Worm (Caenorhabditis elegans): Measurements from ENCODE around the gene C16C10.4.

C16C10.4 gene

ce11 chrIII:4186751-4187309 is 15.7 kb downstream of the C16C10.4 start, which contains the start of gene lars-1:
Gene lars-1, minus strand, starts transcription at chrIII:4186801.
- no peak for TF ChIP-seq nhr-19 (GFP tag; conservative IDR thresholded peaks at IDR 0.05)
- TF ChIP-seq lsy-2 (tag; optimal IDR thresholded peaks at IDR 0.05): peak in 1 of 2 experiments; percentile 29
- peak; percentile 15 for TF ChIP-seq lir-3 (tag; optimal IDR thresholded peaks at IDR 0.05; ENCODE audit: poor library complexity)
- peak in 1 of 3 experiments; percentile 10 for TF ChIP-seq dpl-1 (GFP tag; optimal IDR thresholded peaks at IDR 0.05)
- TF ChIP-seq blmp-1 (tag; optimal IDR thresholded peaks at IDR 0.05): peak; percentile 32
- TF ChIP-seq ama-1 (optimal IDR thresholded peaks at IDR 0.05): no peak
- no peak for TF ChIP-seq fkh-10 (GFP tag; optimal IDR thresholded peaks at IDR 0.05)
- TF ChIP-seq rnt-1 (tag; optimal IDR thresholded peaks at IDR 0.05): peak; percentile 15
- no peak for TF ChIP-seq ceh-82 (tag; optimal IDR thresholded peaks at IDR 0.05)
- TF ChIP-seq pag-3 (tag; optimal IDR thresholded peaks at IDR 0.05; ENCODE audit: borderline replicate concordance, insufficient read depth): peak; percentile 94
- TF ChIP-seq efl-3 (GFP tag; optimal IDR thresholded peaks at IDR 0.05): no peak
- no peak for TF ChIP-seq swsn-7 (tag; optimal IDR thresholded peaks at IDR 0.05)
- TF ChIP-seq mab-9 (GFP tag; IDR thresholded peaks at IDR 0.05): no peak
- TF ChIP-seq Y116A8C.19 (tag; optimal IDR thresholded peaks at IDR 0.05; ENCODE audit: borderline replicate concordance): no peak
- TF ChIP-seq dsc-1 (tag; optimal IDR thresholded peaks at IDR 0.05): no peak
- TF ChIP-seq efl-1 (optimal IDR thresholded peaks at IDR 0.05): no peak
- TF ChIP-seq efl-1 (GFP tag; optimal IDR thresholded peaks at IDR 0.05 in 1 of 2): peak in 1 of 2 experiments; percentile 81
- TF ChIP-seq ceh-88 (GFP tag; IDR thresholded peaks at IDR 0.05): no peak
- no peak for TF ChIP-seq nhr-76 (tag; optimal IDR thresholded peaks at IDR 0.05)

- TF ChIP-seq lin-14 (GFP tag; optimal IDR thresholded peaks at IDR 0.05) (no peak), blmp-1 (tag; optimal IDR thresholded peaks at IDR 0.05) (peak; percentile 98)
These were observed 16.7 kb downstream of the C16C10.4 start, which contains the start of gene R74.2 for ce11 chrIII:4187845-4188244. Gene R74.2, plus strand, starts transcription at chrIII:4188160.

- no peak for TF ChIP-seq nhr-237 (tag; optimal IDR thresholded peaks at IDR 0.05)
- TF ChIP-seq elt-3 (tag; optimal IDR thresholded peaks at IDR 0.05): peak in 2 of 6 experiments; percentile 50 to 70
- TF ChIP-seq lir-3 (tag; optimal IDR thresholded peaks at IDR 0.05; ENCODE audit: poor library complexity): no peak
- TF ChIP-seq blmp-1 (tag; optimal IDR thresholded peaks at IDR 0.05): peak; percentile 98
- no peak for TF ChIP-seq mdl-1 (tag; optimal IDR thresholded peaks at IDR 0.05)
- no peak for TF ChIP-seq snpc-4 (tag; optimal IDR thresholded peaks at IDR 0.05)
- no peak for TF ChIP-seq dsc-1 (tag; optimal IDR thresholded peaks at IDR 0.05)
These were observed 18.5 kb downstream of the C16C10.4 start for ce11 chrIII:4189602-4190001.

ce11 chrIII:4190241-4190640 is 19.1 kb downstream of the C16C10.4 start, which contains the start of gene spp-28:
Gene spp-28, minus strand, starts transcription at chrIII:4190341.
- TF ChIP-seq pax-3 (tag; optimal IDR thresholded peaks at IDR 0.05) (no peak), zag-1 (tag; optimal IDR thresholded peaks at IDR 0.05) (no peak), efl-3 (GFP tag; optimal IDR thresholded peaks at IDR 0.05) (no peak), vab-15 (tag; optimal IDR thresholded peaks at IDR 0.05) (no peak), jun-1 (tag; optimal IDR thresholded peaks at IDR 0.05) (no peak), lin-13 (GFP tag; optimal IDR thresholded peaks at IDR 0.05) (no peak), ama-1 (optimal IDR thresholded peaks at IDR 0.05) (no peak), C16A3.4 (tag; optimal IDR thresholded peaks at IDR 0.05) (no peak), lin-15B (tag; optimal IDR thresholded peaks at IDR 0.05) (no peak), nhr-12 (tag; optimal IDR thresholded peaks at IDR 0.05) (no peak), aha-1 (tag; optimal IDR thresholded peaks at IDR 0.05) (no peak), elt-3 (tag; optimal IDR thresholded peaks at IDR 0.05) (no peak), nhr-85 (tag) (no peak), tbx-2 (tag; optimal IDR thresholded peaks at IDR 0.05) (no peak), nhr-19 (GFP tag; conservative IDR thresholded peaks at IDR 0.05) (no peak), isw-1 (GFP tag; IDR thresholded peaks at IDR 0.05) (no peak), ceh-8 (GFP tag; optimal IDR thresholded peaks at IDR 0.05) (no peak)

All from whole organism, L1 larva.